Worm (Caenorhabditis elegans) whole organism, young adult: ENCODE data around the gene pifk-1.

Experiments used
- K11D2.4 ChIP-seq: fragments of 200-800 bp; sonication (Bioruptor generic); IDR thresholded peaks from 2 replicates; pipeline ENCODE4 v1.3.6; 2022; ENCODE audit warnings: missing genetic modification reagents, missing genetic modification characterization, missing compliant biosample characterization
- T26A5.8 ChIP-seq: sonication (generic microtip); optimal IDR thresholded peaks from 2 replicates; lab custom pipeline; 2016; ENCODE audit warnings: missing genetic modification characterization, missing compliant biosample characterization
- Y53G8AR.9 ChIP-seq: fragments of 200-800 bp; sonication (Bioruptor generic); conservative IDR thresholded peaks from 2 replicates; pipeline ENCODE4 v1.3.6; 2022; ENCODE audit warnings: missing genetic modification reagents, missing genetic modification characterization, missing compliant biosample characterization
- ZK185.1 ChIP-seq: sonication (generic microtip); optimal IDR thresholded peaks from 2 replicates; lab custom pipeline; 2016; ENCODE audit warnings: mild to moderate bottlenecking, missing genetic modification characterization, missing compliant biosample characterization; ENCODE audit not compliant: poor library complexity, severe bottlenecking
- ama-1 ChIP-seq, 3 experiments: fragments of 150-350 bp in 1 of 3; sonication (generic microtip) in 2 of 3; optimal IDR thresholded peaks; 2 replicates each; lab custom pipeline; 2014 to 2018; ENCODE audit warnings: missing biosample characterization in 2 of 3, missing genetic modification characterization in 2 of 3, missing genetic modification reagents in 2 of 3
- atf-7 ChIP-seq: sonication (generic microtip); optimal IDR thresholded peaks from 2 replicates; lab custom pipeline; 2017; ENCODE audit warnings: mild to moderate bottlenecking, missing genetic modification characterization, missing compliant biosample characterization
- ccch-3 ChIP-seq: fragments of 200-800 bp; sonication (Bioruptor generic); optimal IDR thresholded peaks from 2 replicates; lab custom pipeline; 2018; ENCODE audit warnings: mild to moderate bottlenecking, missing genetic modification characterization, missing compliant biosample characterization
- ceh-91 ChIP-seq: fragments of 200-800 bp; sonication (Bioruptor generic); IDR thresholded peaks from 2 replicates; pipeline ENCODE4 v1.3.6; 2022; ENCODE audit warnings: missing genetic modification reagents, missing genetic modification characterization, missing compliant biosample characterization
- dpl-1 ChIP-seq: fragments of 150-350 bp; optimal IDR thresholded peaks from 2 replicates; lab custom pipeline; 2014; ENCODE audit warnings: missing biosample characterization, missing genetic modification reagents, missing genetic modification characterization
- hlh-26 ChIP-seq: fragments of 200-800 bp; sonication (Bioruptor generic); conservative IDR thresholded peaks from 2 replicates; pipeline ENCODE4 v1.3.6; 2022; ENCODE audit warnings: missing genetic modification reagents, missing genetic modification characterization, missing compliant biosample characterization
- nhr-27 ChIP-seq: fragments of 200-800 bp; sonication (Bioruptor generic); optimal IDR thresholded peaks from 2 replicates; lab custom pipeline; 2018; ENCODE audit warnings: mild to moderate bottlenecking, missing genetic modification characterization, moderate library complexity, missing compliant biosample characterization
- sea-2 ChIP-seq: fragments of 200-800 bp; sonication (Bioruptor generic); IDR thresholded peaks from 2 replicates; pipeline ENCODE4 v1.3.6; 2022; ENCODE audit warnings: missing genetic modification characterization, missing compliant biosample characterization
- zim-3 ChIP-seq: sonication (generic microtip); optimal IDR thresholded peaks from 2 replicates; lab custom pipeline; 2017; ENCODE audit warnings: mild to moderate bottlenecking, missing genetic modification characterization, moderate library complexity, missing compliant biosample characterization

- no peak for TF ChIP-seq K11D2.4 (GFP tag; lab: Robert Waterston, UW)
- TF ChIP-seq zim-3 (tag; lab: Kevin White, UChicago), result no peak
- no peak for TF ChIP-seq ccch-3
- no peak for TF ChIP-seq T26A5.8 (tag; lab: Kevin White, UChicago)
- TF ChIP-seq sea-2 (GFP tag; lab: Robert Waterston, UW), result no peak
- TF ChIP-seq atf-7 (tag; lab: Kevin White, UChicago), result no peak
- no peak for TF ChIP-seq Y53G8AR.9
- no peak for TF ChIP-seq dpl-1 (GFP tag; lab: Kevin White, UChicago)
- no peak for TF ChIP-seq hlh-26 (GFP tag; lab: Robert Waterston, UW)
- TF ChIP-seq ceh-91 (GFP tag; lab: Robert Waterston, UW), result no peak
- TF ChIP-seq ama-1 (optimal IDR thresholded peaks at IDR 0.05; lab: Kevin White, UChicago), result no peak
- TF ChIP-seq ama-1 (GFP tag; optimal IDR thresholded peaks at IDR 0.05; lab: Kevin White, UChicago), result no peak
- TF ChIP-seq nhr-27 (tag; lab: Kevin White, UChicago), result no peak
- TF ChIP-seq ZK185.1, result no peak
These were observed 53.3 kb downstream of the pifk-1 start, which contains the start of gene lgl-1 for ce11 chrX:871020-871419.
